Worm (Caenorhabditis elegans): Measurements from ENCODE around the gene fbxa-105.

- TF ChIP-seq hlh-13 (GFP tag; optimal IDR thresholded peaks at IDR 0.05) (no peak), rnt-1 (tag; optimal IDR thresholded peaks at IDR 0.05) (no peak)
These were observed 45.7 kb upstream of the fbxa-105 start, which contains the start of gene F25E5.9 for ce11 chrV:7437538-7437937.
